Fruit fly (Drosophila melanogaster) ovary, adult (tissue): ENCODE results near the gene CG34300.

Source experiments
- CG17801 ChIP-seq: fragments of 200-800 bp; optimal IDR thresholded peaks from 2 replicates; lab custom pipeline; 2019; ENCODE audit warnings: missing biosample characterization, mild to moderate bottlenecking, missing genetic modification characterization, moderate library complexity; ENCODE audit not compliant: partially characterized antibody

Gene CG34300

DNA sequence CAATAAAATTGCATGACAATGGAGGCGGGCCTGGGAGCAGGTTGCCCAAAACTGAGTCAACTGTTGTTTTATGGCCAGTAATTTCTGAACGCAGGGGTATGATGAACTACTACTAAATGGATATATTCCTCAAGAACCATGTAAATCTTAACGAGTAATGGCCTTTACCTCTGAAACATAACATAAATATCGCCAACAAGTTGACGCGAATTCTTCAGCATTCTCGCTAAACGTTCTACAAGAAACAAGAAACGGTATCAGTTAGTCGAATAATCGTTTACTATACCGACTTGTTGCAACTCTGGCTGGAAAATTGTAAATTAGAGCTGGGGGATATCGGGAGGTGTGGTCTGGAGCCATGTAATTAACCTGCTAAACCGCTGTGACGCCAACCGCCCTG, 37.7 kb downstream of the CG34300 start:
- TF ChIP-seq CG17801 (GFP tag; lab: Kevin White, UChicago): no peak

- TF ChIP-seq CG17801 (GFP tag; lab: Kevin White, UChicago): no peak
Observed at dm6 chr3R:30265420-30265819, 41.0 kb downstream of the CG34300 start.

DNA sequence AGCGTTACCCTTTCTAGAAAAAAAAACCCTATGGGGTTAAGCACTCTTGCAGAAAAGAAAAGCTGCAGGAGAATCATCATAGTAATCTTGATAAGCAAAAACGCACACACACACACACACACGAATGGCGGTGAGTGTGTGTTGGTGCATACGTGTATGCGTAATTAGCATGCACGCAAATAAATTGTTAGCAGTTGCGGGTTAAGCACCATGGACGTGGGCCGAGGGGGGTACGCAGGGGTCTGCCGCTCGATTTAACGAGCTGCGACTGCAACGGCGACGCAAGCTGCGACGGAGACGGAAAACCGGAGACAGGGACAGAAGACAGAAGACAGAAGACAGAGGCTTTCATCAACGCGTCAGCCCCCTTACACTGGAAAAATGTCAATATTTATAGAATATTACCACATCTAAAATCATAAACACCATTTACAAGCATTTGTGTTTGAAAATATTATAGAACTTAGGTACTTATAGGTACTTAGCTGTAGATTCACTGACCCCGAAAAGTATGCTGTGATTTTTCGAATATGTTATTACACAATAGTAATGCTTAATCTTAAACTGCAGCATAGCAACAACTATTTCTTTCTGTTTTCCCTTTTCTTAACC, 41.7 kb downstream of the CG34300 start:
- no peak for TF ChIP-seq CG17801 (GFP tag; lab: Kevin White, UChicago)

- no peak for TF ChIP-seq CG17801 (GFP tag; lab: Kevin White, UChicago)
Observed at dm6 chr3R:30263708-30264107, 42.7 kb downstream of the CG34300 start.

dm6 chr3R:30261838-30262237, 44.6 kb downstream of the CG34300 start:
- TF ChIP-seq CG17801 (GFP tag; lab: Kevin White, UChicago): no peak

dm6 chr3R:30259561-30259960, 46.9 kb downstream of the CG34300 start:
- TF ChIP-seq CG17801 (GFP tag; lab: Kevin White, UChicago): no peak

- TF ChIP-seq CG17801 (GFP tag; lab: Kevin White, UChicago): no peak
Observed at dm6 chr3R:30258991-30259351, 47.5 kb downstream of the CG34300 start.

dm6 chr3R:30258298-30258990, 48.0 kb downstream of the CG34300 start:
- TF ChIP-seq CG17801 (GFP tag; lab: Kevin White, UChicago): no peak

DNA sequence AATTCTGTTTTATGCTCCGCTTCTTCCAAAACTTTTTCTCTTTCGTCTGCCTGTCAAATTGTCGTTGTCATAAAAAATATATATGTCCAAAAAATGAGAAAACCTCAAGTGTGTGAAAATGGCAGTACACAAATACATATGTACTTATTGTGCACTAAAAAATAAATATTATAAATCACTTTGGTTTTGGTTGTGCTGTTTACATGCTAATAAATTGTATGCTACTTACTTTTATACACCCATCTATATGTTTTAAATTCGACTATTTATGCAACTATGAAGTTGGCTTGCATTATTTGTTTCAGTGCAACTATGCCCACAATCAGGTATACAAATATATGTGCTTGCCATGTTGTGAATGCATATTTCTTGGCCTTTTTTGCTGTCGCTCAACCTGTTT, 48.9 kb downstream of the CG34300 start:
- no peak for TF ChIP-seq CG17801 (GFP tag; lab: Kevin White, UChicago)

DNA sequence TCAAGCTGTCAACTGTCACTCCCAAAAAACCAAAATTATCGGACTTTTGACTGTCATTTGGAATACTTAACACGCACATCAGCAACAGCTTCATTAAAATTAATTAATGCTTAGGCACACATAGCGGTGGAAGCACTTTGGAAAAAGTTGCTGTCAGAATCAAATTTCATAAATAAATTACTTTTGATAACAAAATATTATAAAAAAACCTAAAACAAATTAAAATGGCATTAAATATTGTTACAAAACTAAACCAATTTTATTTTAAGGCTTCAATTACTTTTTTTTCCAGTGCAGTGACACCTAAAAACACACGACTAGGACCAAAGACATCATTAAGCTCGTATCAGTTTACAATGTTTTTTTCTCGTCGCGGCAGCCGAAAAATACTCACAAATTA, 50.2 kb downstream of the CG34300 start:
- no peak for TF ChIP-seq CG17801 (GFP tag; lab: Kevin White, UChicago)
